Fruit fly (Drosophila melanogaster) whole organism, wandering third instar larva: ENCODE results near the gene CG34124.

Source experiments
- Abd-B ChIP-seq: fragments of >200 bp; optimal IDR thresholded peaks from 2 replicates; lab custom pipeline; 2017; ENCODE audit warnings: missing biosample characterization, missing genetic modification characterization
- CG32264 ChIP-seq: fragments of 200-800 bp; sonication (Bioruptor generic); optimal IDR thresholded peaks from 2 replicates; lab custom pipeline; 2016; ENCODE audit warnings: missing biosample characterization, missing genetic modification characterization
- CG9705 ChIP-seq: fragments of 200-800 bp; sonication (Bioruptor generic); optimal IDR thresholded peaks from 2 replicates; lab custom pipeline; 2018; ENCODE audit warnings: missing biosample characterization, mild to moderate bottlenecking, missing genetic modification characterization
- CrebA ChIP-seq: fragments of 200-800 bp; sonication (Bioruptor generic); optimal IDR thresholded peaks from 2 replicates; lab custom pipeline; 2016; ENCODE audit warnings: missing biosample characterization, mild to moderate bottlenecking, missing genetic modification characterization, borderline replicate concordance
- Dfd ChIP-seq: fragments of >200 bp; optimal IDR thresholded peaks from 2 replicates; lab custom pipeline; 2017; ENCODE audit warnings: missing biosample characterization, missing genetic modification characterization
- Dif ChIP-seq: fragments of 200-275, 200-300 bp; sonication (Bioruptor generic); optimal IDR thresholded peaks from 2 replicates; lab custom pipeline; 2018; ENCODE audit warnings: missing biosample characterization, missing genetic modification characterization; ENCODE audit not compliant: partially characterized antibody
- GATAd ChIP-seq: sonication (Bioruptor generic); optimal IDR thresholded peaks from 2 replicates; lab custom pipeline; 2016; ENCODE audit warnings: missing biosample characterization, missing genetic modification characterization
- HLH106 ChIP-seq: fragments of 200-800 bp; optimal IDR thresholded peaks from 3 replicates; lab custom pipeline; 2019; ENCODE audit warnings: missing biosample characterization, mild to moderate bottlenecking, missing genetic modification characterization, moderate library complexity
- Hnf4 ChIP-seq: fragments of 200-800 bp; sonication (Bioruptor generic); optimal IDR thresholded peaks from 2 replicates; lab custom pipeline; 2016; ENCODE audit warnings: missing biosample characterization, mild to moderate bottlenecking, missing genetic modification characterization
- Hr78 ChIP-seq: fragments of >200 bp; optimal IDR thresholded peaks from 2 replicates; lab custom pipeline; 2017; ENCODE audit warnings: missing biosample characterization, missing genetic modification characterization
- Hr83 ChIP-seq: fragments of 200-300 bp; sonication (Bioruptor generic); optimal IDR thresholded peaks from 2 replicates; lab custom pipeline; 2016; ENCODE audit warnings: missing biosample characterization, mild to moderate bottlenecking, missing genetic modification characterization, moderate library complexity; ENCODE audit not compliant: poor library complexity, severe bottlenecking
- Jra ChIP-seq: sonication (Bioruptor generic); optimal IDR thresholded peaks from 2 replicates; lab custom pipeline; 2016; ENCODE audit warnings: missing biosample characterization, missing genetic modification characterization
- Mio ChIP-seq: sonication (Bioruptor generic); optimal IDR thresholded peaks from 2 replicates; lab custom pipeline; 2016; ENCODE audit warnings: missing biosample characterization, missing genetic modification characterization
- Myc ChIP-seq: fragments of >200 bp; optimal IDR thresholded peaks from 2 replicates; lab custom pipeline; 2017
- N ChIP-seq: fragments of >200 bp; optimal IDR thresholded peaks from 2 replicates; lab custom pipeline; 2018; ENCODE audit warnings: missing biosample characterization, missing external identifiers, missing genetic modification characterization
- OdsH ChIP-seq: fragments of 200-800 bp; sonication (Bioruptor generic); optimal IDR thresholded peaks from 2 replicates; lab custom pipeline; 2016; ENCODE audit warnings: missing biosample characterization, mild to moderate bottlenecking, missing genetic modification characterization
- Rel ChIP-seq, 2 experiments: fragments of 200-800 bp; sonication (Bioruptor generic) in 1 of 2; optimal IDR thresholded peaks; 2 replicates in 1 of 2; 3 replicates in 1 of 2; lab custom pipeline; 2016 to 2019; ENCODE audit warnings: mild to moderate bottlenecking in 2 of 2, missing biosample characterization in 2 of 2, missing genetic modification characterization in 2 of 2, moderate library complexity in 1 of 2
- Sp1 ChIP-seq: fragments of 200-800 bp; sonication (Bioruptor generic); optimal IDR thresholded peaks from 3 replicates; lab custom pipeline; 2019; ENCODE audit warnings: missing biosample characterization, mild to moderate bottlenecking, missing genetic modification characterization, moderate library complexity
- Vsx2 ChIP-seq: fragments of 200-300, 225-300 bp; sonication (Bioruptor generic); optimal IDR thresholded peaks from 2 replicates; lab custom pipeline; 2018; ENCODE audit warnings: missing biosample characterization, missing genetic modification characterization; ENCODE audit not compliant: partially characterized antibody
- br ChIP-seq: fragments of 200-800 bp; sonication (Bioruptor generic); optimal IDR thresholded peaks from 2 replicates; lab custom pipeline; 2016; ENCODE audit warnings: missing biosample characterization, missing genetic modification characterization
- brk ChIP-seq: fragments of 200-800 bp; sonication (Bioruptor generic); optimal IDR thresholded peaks from 2 replicates; lab custom pipeline; 2016; ENCODE audit warnings: missing biosample characterization, mild to moderate bottlenecking, missing genetic modification characterization
- dl ChIP-seq, 2 experiments: fragments of 175-275, 200-275 bp in 1 of 2; fragments of 200-275 bp in 1 of 2; sonication (Bioruptor generic); optimal IDR thresholded peaks; lab custom pipeline; 2018; ENCODE audit warnings: mild to moderate bottlenecking in 2 of 2, missing biosample characterization in 2 of 2, missing genetic modification characterization in 2 of 2, moderate library complexity in 2 of 2; ENCODE audit not compliant: partially characterized antibody in 2 of 2, insufficient read depth in 1 of 2
- dmrt93B ChIP-seq: fragments of 200-800 bp; sonication (Bioruptor generic); optimal IDR thresholded peaks from 2 replicates; lab custom pipeline; 2018; ENCODE audit warnings: missing biosample characterization, mild to moderate bottlenecking, missing genetic modification characterization
- dsf ChIP-seq: sonication (Bioruptor generic); optimal IDR thresholded peaks from 2 replicates; lab custom pipeline; 2016; ENCODE audit warnings: missing biosample characterization, missing genetic modification characterization, borderline replicate concordance
- ey ChIP-seq: fragments of 200-800 bp; sonication (Bioruptor generic); optimal IDR thresholded peaks from 2 replicates; lab custom pipeline; 2016; ENCODE audit warnings: missing biosample characterization, missing genetic modification characterization
- foxo ChIP-seq, 2 experiments: fragments of 200-800 bp; sonication (Bioruptor generic); optimal IDR thresholded peaks; 2 replicates in 1 of 2; 3 replicates in 1 of 2; lab custom pipeline; 2016 to 2017; ENCODE audit warnings: missing biosample characterization in 2 of 2, missing genetic modification characterization in 2 of 2
- fru ChIP-seq: fragments of 200-800 bp; sonication (Bioruptor generic); optimal IDR thresholded peaks from 3 replicates; lab custom pipeline; 2016; ENCODE audit warnings: missing biosample characterization, mild to moderate bottlenecking, missing genetic modification characterization
- h ChIP-seq: fragments of 200-800 bp; sonication (Bioruptor generic); optimal IDR thresholded peaks from 3 replicates; lab custom pipeline; 2016; ENCODE audit warnings: missing biosample characterization, mild to moderate bottlenecking, missing genetic modification characterization
- jim ChIP-seq: fragments of 175-275, 200-325 bp; sonication (Bioruptor generic); optimal IDR thresholded peaks from 2 replicates; lab custom pipeline; 2016; ENCODE audit warnings: missing biosample characterization, mild to moderate bottlenecking, missing genetic modification characterization
- lola ChIP-seq: fragments of >200 bp; optimal IDR thresholded peaks from 2 replicates; lab custom pipeline; 2017; ENCODE audit warnings: missing biosample characterization, missing genetic modification characterization
- pan ChIP-seq: fragments of >200 bp; optimal IDR thresholded peaks from 2 replicates; lab custom pipeline; 2017
- psq ChIP-seq: fragments of 200-800 bp; sonication (Bioruptor generic); optimal IDR thresholded peaks from 3 replicates; lab custom pipeline; 2017; ENCODE audit warnings: missing biosample characterization, mild to moderate bottlenecking, missing genetic modification characterization, moderate library complexity
- rgr ChIP-seq: fragments of 200-800 bp; sonication (Bioruptor generic); optimal IDR thresholded peaks from 3 replicates; lab custom pipeline; 2016; ENCODE audit warnings: missing biosample characterization, mild to moderate bottlenecking, missing genetic modification characterization
- sage ChIP-seq: fragments of 200-800 bp; sonication (Bioruptor generic); optimal IDR thresholded peaks from 2 replicates; lab custom pipeline; 2016; ENCODE audit warnings: missing biosample characterization, mild to moderate bottlenecking, missing genetic modification characterization
- sv ChIP-seq: fragments of 200-800 bp; sonication (Bioruptor generic); optimal IDR thresholded peaks from 3 replicates; lab custom pipeline; 2016; ENCODE audit warnings: missing biosample characterization, missing genetic modification characterization
- tai ChIP-seq: sonication (Bioruptor generic); optimal IDR thresholded peaks from 2 replicates; lab custom pipeline; 2016; ENCODE audit warnings: missing biosample characterization, missing genetic modification characterization
- usp ChIP-seq: fragments of >200 bp; optimal IDR thresholded peaks from 2 replicates; lab custom pipeline; 2017; ENCODE audit warnings: missing biosample characterization, missing genetic modification characterization
- woc ChIP-seq: sonication (Bioruptor generic); optimal IDR thresholded peaks from 2 replicates; lab custom pipeline; 2016; ENCODE audit warnings: missing biosample characterization, mild to moderate bottlenecking, missing genetic modification characterization

Gene CG34124

DNA sequence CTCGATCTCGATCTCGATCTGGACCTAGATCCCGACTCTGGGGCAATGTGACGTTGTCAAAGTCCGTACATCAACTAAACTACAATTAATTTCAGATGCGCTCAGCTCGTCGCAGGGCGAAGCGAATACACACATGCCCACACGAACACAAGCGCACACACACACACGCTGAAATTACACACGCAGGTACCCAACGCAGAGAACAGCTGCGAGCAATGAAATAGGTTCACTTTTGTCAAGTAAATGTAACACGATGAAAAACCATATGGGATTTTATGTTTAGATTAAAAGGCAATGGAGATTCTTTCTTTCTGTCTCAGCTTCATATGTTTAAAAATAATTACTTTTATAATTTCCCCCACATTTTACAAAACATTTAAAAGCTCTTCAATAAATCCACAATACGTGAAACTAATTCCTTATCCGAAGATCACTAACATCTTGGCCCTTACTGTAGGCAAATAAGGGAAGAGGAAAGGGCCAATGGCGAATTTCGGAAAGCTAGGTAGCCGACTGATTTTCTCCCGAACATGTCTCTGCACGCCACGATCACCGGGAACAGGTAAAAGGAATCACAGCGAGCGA, 42.2 kb downstream of the CG34124 start:
- TF ChIP-seq pan (lab: Kevin White, UChicago) (no peak), lola (GFP tag; lab: Kevin White, UChicago) (no peak), CG32264 (GFP tag; lab: Kevin White, UChicago) (peak; percentile 76), woc (GFP tag; lab: Kevin White, UChicago) (peak; percentile 96), brk (GFP tag; lab: Kevin White, UChicago) (peak; percentile 71), HLH106 (tag; lab: Kevin White, UChicago) (peak; percentile 89), sage (GFP tag; lab: Kevin White, UChicago) (peak; percentile 69), Mio (GFP tag; lab: Kevin White, UChicago) (peak; percentile 6), rgr (peak; percentile 85), N (GFP tag; lab: Kevin White, UChicago) (no peak), Hr83 (GFP tag; lab: Kevin White, UChicago) (no peak), h (GFP tag; lab: Kevin White, UChicago) (peak; percentile 92), foxo (GFP tag; optimal IDR thresholded peaks at IDR 0.05; lab: Kevin White, UChicago) (peak; percentile 52 to 88), jim (GFP tag; lab: Kevin White, UChicago) (no peak), br (GFP tag; lab: Kevin White, UChicago) (peak; percentile 93), GATAd (GFP tag; lab: Kevin White, UChicago) (no peak), usp (GFP tag; lab: Kevin White, UChicago) (no peak), OdsH (peak; percentile 88), CrebA (no peak), psq (GFP tag; lab: Kevin White, UChicago) (peak; percentile 89), Vsx2 (GFP tag; lab: Kevin White, UChicago) (no peak), Hnf4 (GFP tag; lab: Kevin White, UChicago) (peak; percentile 85), dsf (GFP tag; lab: Kevin White, UChicago) (peak; percentile 51), Abd-B (no peak), Myc (lab: Kevin White, UChicago) (no peak), Hr78 (GFP tag; lab: Kevin White, UChicago) (no peak), Dfd (GFP tag; lab: Kevin White, UChicago) (no peak), CG9705 (GFP tag; lab: Kevin White, UChicago) (peak; percentile 76), Jra (GFP tag; lab: Kevin White, UChicago) (peak; percentile 82), Rel (GFP tag; optimal IDR thresholded peaks at IDR 0.05; lab: Kevin White, UChicago) (peak; percentile 63), Rel (tag; optimal IDR thresholded peaks at IDR 0.05; lab: Kevin White, UChicago) (peak; percentile 62), sv (peak; percentile 64), ey (GFP tag; lab: Kevin White, UChicago) (peak; percentile 91), tai (GFP tag; lab: Kevin White, UChicago) (peak; percentile 84), Sp1 (peak; percentile 96), dmrt93B (GFP tag; lab: Kevin White, UChicago) (peak; percentile 73), Dif (GFP tag; lab: Kevin White, UChicago) (peak; percentile 21), dl (GFP tag; optimal IDR thresholded peaks at IDR 0.05; lab: Kevin White, UChicago; ENCODE audit: insufficient read depth in 1 of 2, partially characterized antibody in 2 of 2) (no peak), fru (GFP tag; lab: Kevin White, UChicago) (peak; percentile 95)

- TF ChIP-seq Hr78 (GFP tag; lab: Kevin White, UChicago) (peak; percentile 61), Myc (lab: Kevin White, UChicago) (peak; percentile 76), pan (lab: Kevin White, UChicago) (no peak), psq (GFP tag; lab: Kevin White, UChicago) (no peak), fru (GFP tag; lab: Kevin White, UChicago) (no peak), h (GFP tag; lab: Kevin White, UChicago) (no peak), sv (peak; percentile 7), dl (GFP tag; optimal IDR thresholded peaks at IDR 0.05; lab: Kevin White, UChicago; ENCODE audit: insufficient read depth in 1 of 2, partially characterized antibody in 2 of 2) (no peak), usp (GFP tag; lab: Kevin White, UChicago) (no peak), Dif (GFP tag; lab: Kevin White, UChicago) (peak; percentile 77), dsf (GFP tag; lab: Kevin White, UChicago) (no peak), Mio (GFP tag; lab: Kevin White, UChicago) (no peak), Vsx2 (GFP tag; lab: Kevin White, UChicago) (peak; percentile 23), dmrt93B (GFP tag; lab: Kevin White, UChicago) (no peak), foxo (GFP tag; optimal IDR thresholded peaks at IDR 0.05; lab: Kevin White, UChicago) (no peak), lola (GFP tag; lab: Kevin White, UChicago) (peak; percentile 93), woc (GFP tag; lab: Kevin White, UChicago) (no peak), CG32264 (GFP tag; lab: Kevin White, UChicago) (no peak), Sp1 (no peak), rgr (no peak), Jra (GFP tag; lab: Kevin White, UChicago) (no peak), GATAd (GFP tag; lab: Kevin White, UChicago) (no peak), OdsH (no peak), Hr83 (GFP tag; lab: Kevin White, UChicago) (no peak), CG9705 (GFP tag; lab: Kevin White, UChicago) (no peak), N (GFP tag; lab: Kevin White, UChicago) (peak; percentile 97), Abd-B (no peak), ey (GFP tag; lab: Kevin White, UChicago) (no peak), br (GFP tag; lab: Kevin White, UChicago) (no peak), jim (GFP tag; lab: Kevin White, UChicago) (no peak), CrebA (no peak), HLH106 (tag; lab: Kevin White, UChicago) (no peak), tai (GFP tag; lab: Kevin White, UChicago) (no peak), Dfd (GFP tag; lab: Kevin White, UChicago) (no peak), Hnf4 (GFP tag; lab: Kevin White, UChicago) (no peak), Rel (GFP tag; optimal IDR thresholded peaks at IDR 0.05; lab: Kevin White, UChicago) (no peak), Rel (tag; optimal IDR thresholded peaks at IDR 0.05; lab: Kevin White, UChicago) (peak; percentile 13), sage (GFP tag; lab: Kevin White, UChicago) (no peak), brk (GFP tag; lab: Kevin White, UChicago) (no peak)
- TF ChIP-seq, all 38 proteins: peak for 8
Measured at dm6 chr2L:5000919-5001581, 42.8 kb downstream of the CG34124 start.
